Fruit fly (Drosophila melanogaster) whole organism, embryonic: ENCODE measurements around the gene dgt6.

Experiments
- Adf1 ChIP-seq: fragments of 200-800 bp; sonication (Bioruptor generic); IDR thresholded peaks from 2 replicates; pipeline ENCODE4 v1.3.6; 2022; ENCODE audit warnings: missing biosample characterization, missing genetic modification characterization
- Bdp1 ChIP-seq: fragments of 200-800 bp; sonication (Bioruptor generic); optimal IDR thresholded peaks from 3 replicates; lab custom pipeline; 2016; ENCODE audit warnings: missing biosample characterization, missing genetic modification characterization
- Blimp-1 ChIP-seq: fragments of 200-800 bp; sonication (Bioruptor generic); optimal IDR thresholded peaks from 3 replicates; lab custom pipeline; 2018; ENCODE audit warnings: missing biosample characterization, missing genetic modification characterization, mild to moderate bottlenecking, moderate library complexity, missing genetic modification reagents
- CG12155 ChIP-seq: fragments of 200-800 bp; sonication (Bioruptor generic); optimal IDR thresholded peaks from 3 replicates; lab custom pipeline; 2016; ENCODE audit warnings: missing biosample characterization, missing genetic modification characterization
- CG12659 ChIP-seq: fragments of 200-800 bp; sonication (Bioruptor generic); optimal IDR thresholded peaks from 3 replicates; lab custom pipeline; 2017; ENCODE audit warnings: mild to moderate bottlenecking, missing biosample characterization, missing genetic modification reagents, missing genetic modification characterization
- CG13123 ChIP-seq: fragments of 200-800 bp; sonication (Bioruptor generic); optimal IDR thresholded peaks from 2 replicates; lab custom pipeline; 2016; ENCODE audit warnings: missing biosample characterization, missing genetic modification characterization
- CG14441 ChIP-seq: fragments of 200-800 bp; sonication (Bioruptor generic); IDR thresholded peaks from 2 replicates; pipeline ENCODE4 v1.3.6; 2022; ENCODE audit warnings: missing biosample characterization, missing genetic modification characterization
- CG1647 ChIP-seq: fragments of 200-800 bp; sonication (Bioruptor generic); optimal IDR thresholded peaks from 3 replicates; lab custom pipeline; 2016; ENCODE audit warnings: missing biosample characterization, missing genetic modification characterization
- CG17612 ChIP-seq: fragments of 200-800 bp; sonication (Bioruptor generic); IDR thresholded peaks from 2 replicates; pipeline ENCODE4 v1.3.6; 2022; ENCODE audit warnings: missing biosample characterization, missing genetic modification characterization
- CG31388 ChIP-seq: fragments of 200-800 bp; sonication (Bioruptor generic); optimal IDR thresholded peaks from 2 replicates; lab custom pipeline; 2016; ENCODE audit warnings: missing biosample characterization, missing genetic modification characterization
- CG34422 ChIP-seq: fragments of 200-800 bp; sonication (Bioruptor generic); IDR thresholded peaks from 3 replicates; pipeline ENCODE4 v1.3.6; 2022; ENCODE audit warnings: missing biosample characterization, missing genetic modification characterization
- CG4282 ChIP-seq: fragments of 200-800 bp; sonication (Bioruptor generic); optimal IDR thresholded peaks from 2 replicates; lab custom pipeline; 2016; ENCODE audit warnings: missing biosample characterization, missing genetic modification characterization
- CG4617 ChIP-seq: fragments of 200-800 bp; sonication (Bioruptor generic); optimal IDR thresholded peaks from 3 replicates; lab custom pipeline; 2016; ENCODE audit warnings: missing biosample characterization, missing genetic modification characterization, borderline replicate concordance
- CG4707 ChIP-seq: fragments of 200-800 bp; sonication (Bioruptor generic); optimal IDR thresholded peaks from 2 replicates; lab custom pipeline; 2018; ENCODE audit warnings: missing biosample characterization, mild to moderate bottlenecking, missing genetic modification characterization, moderate library complexity
- CG4854 ChIP-seq: fragments of 200-800 bp; sonication (Bioruptor generic); optimal IDR thresholded peaks from 2 replicates; lab custom pipeline; 2016; ENCODE audit warnings: missing biosample characterization, missing genetic modification characterization, inconsistent platforms
- CG7987 ChIP-seq: fragments of 200-800 bp; sonication (Bioruptor generic); optimal IDR thresholded peaks from 2 replicates; lab custom pipeline; 2018; ENCODE audit warnings: missing biosample characterization, mild to moderate bottlenecking, missing genetic modification characterization, moderate library complexity
- CG8290 ChIP-seq, 3 experiments: fragments of 200-800 bp; sonication (Bioruptor generic); optimal IDR thresholded peaks; 2 replicates each; lab custom pipeline; 2016 to 2019; ENCODE audit warnings: missing biosample characterization in 3 of 3, missing genetic modification characterization in 3 of 3, mild to moderate bottlenecking in 2 of 3, moderate library complexity in 1 of 3
- CG8388 ChIP-seq: fragments of 200-800 bp; sonication (Bioruptor generic); optimal IDR thresholded peaks from 2 replicates; lab custom pipeline; 2019; ENCODE audit warnings: missing biosample characterization, mild to moderate bottlenecking, missing genetic modification characterization, moderate library complexity
- CG9817 ChIP-seq: fragments of 200-800 bp; sonication (Bioruptor generic); optimal IDR thresholded peaks from 2 replicates; lab custom pipeline; 2018; ENCODE audit warnings: missing biosample characterization, mild to moderate bottlenecking, missing genetic modification characterization, moderate library complexity
- CkIIα-i1 ChIP-seq: fragments of 200-800 bp; sonication (Bioruptor generic); IDR thresholded peaks from 2 replicates; pipeline ENCODE4 v1.3.6; 2022; ENCODE audit warnings: missing biosample characterization, missing genetic modification characterization
- CrebB ChIP-seq: fragments of 200-800 bp; sonication (Bioruptor generic); optimal IDR thresholded peaks from 3 replicates; lab custom pipeline; 2018; ENCODE audit warnings: missing biosample characterization, mild to moderate bottlenecking, missing genetic modification characterization
- H15 ChIP-seq: fragments of 200-800 bp; sonication (Bioruptor generic); IDR thresholded peaks from 3 replicates; pipeline ENCODE4 v1.3.6; 2022; ENCODE audit warnings: missing biosample characterization, missing genetic modification characterization
- H2.0 ChIP-seq: fragments of 200-800 bp; sonication (Bioruptor generic); IDR thresholded peaks from 2 replicates; pipeline ENCODE4 v1.3.6; 2022; ENCODE audit warnings: missing biosample characterization, missing genetic modification characterization
- Hey ChIP-seq: fragments of 200-800 bp; sonication (Bioruptor generic); optimal IDR thresholded peaks from 3 replicates; lab custom pipeline; 2018; ENCODE audit warnings: missing biosample characterization, mild to moderate bottlenecking, missing genetic modification characterization
- Hr39 ChIP-seq: fragments of >200 bp; optimal IDR thresholded peaks from 2 replicates; lab custom pipeline; 2017
- Hsf ChIP-seq: fragments of 200-800 bp; sonication (Bioruptor generic); optimal IDR thresholded peaks from 3 replicates; lab custom pipeline; 2016; ENCODE audit warnings: missing biosample characterization, missing genetic modification characterization
- Jarid2 ChIP-seq: fragments of 200-800 bp; sonication (Bioruptor generic); optimal IDR thresholded peaks from 3 replicates; lab custom pipeline; 2017; ENCODE audit warnings: mild to moderate bottlenecking, missing biosample characterization, missing genetic modification reagents, missing genetic modification characterization
- Lim3 ChIP-seq: fragments of 200-800 bp; sonication (Bioruptor generic); IDR thresholded peaks from 2 replicates; pipeline ENCODE4 v1.3.6; 2022; ENCODE audit warnings: missing biosample characterization, missing genetic modification characterization
- Myb ChIP-seq: fragments of 200-800 bp; sonication (Bioruptor generic); optimal IDR thresholded peaks from 2 replicates; lab custom pipeline; 2016; ENCODE audit warnings: missing biosample characterization, missing genetic modification characterization
- Neu2 ChIP-seq: fragments of 200-800 bp; sonication (Bioruptor generic); optimal IDR thresholded peaks from 3 replicates; lab custom pipeline; 2016; ENCODE audit warnings: missing biosample characterization, missing genetic modification characterization, borderline replicate concordance
- Nf-YA ChIP-seq: fragments of 200-800 bp; sonication (Bioruptor generic); IDR thresholded peaks from 2 replicates; pipeline ENCODE4 v1.3.6; 2022; ENCODE audit warnings: missing biosample characterization, missing genetic modification characterization
- Sox102F ChIP-seq: fragments of 200-800 bp; sonication (Bioruptor generic); optimal IDR thresholded peaks from 2 replicates; lab custom pipeline; 2018; ENCODE audit warnings: missing biosample characterization, mild to moderate bottlenecking, missing genetic modification characterization, moderate library complexity
- Trl ChIP-seq, 3 experiments: fragments of >200 bp in 2 of 3; fragments of 200-800 bp in 1 of 3; sonication (Bioruptor generic) in 1 of 3; optimal IDR thresholded peaks; 2 replicates in 1 of 3; 3 replicates in 2 of 3; lab custom pipeline; 2016 to 2017; ENCODE audit warnings: missing biosample characterization in 1 of 3, missing genetic modification characterization in 1 of 3
- aop ChIP-seq: fragments of 200-800 bp; sonication (Bioruptor generic); IDR thresholded peaks from 2 replicates; pipeline ENCODE4 v1.3.6; 2022; ENCODE audit warnings: missing biosample characterization, missing genetic modification characterization
- ase ChIP-seq: fragments of 200-800 bp; sonication (Bioruptor generic); IDR thresholded peaks from 3 replicates; pipeline ENCODE4 v1.3.6; 2022; ENCODE audit warnings: missing biosample characterization, missing genetic modification characterization
- btn ChIP-seq: fragments of 200-800 bp; sonication (Bioruptor generic); optimal IDR thresholded peaks from 2 replicates; lab custom pipeline; 2016; ENCODE audit warnings: missing biosample characterization, missing genetic modification characterization
- crc ChIP-seq: fragments of 200-800 bp; sonication (Bioruptor generic); optimal IDR thresholded peaks from 2 replicates; lab custom pipeline; 2016; ENCODE audit warnings: missing biosample characterization, missing genetic modification characterization
- fd3F ChIP-seq: fragments of 200-800 bp; sonication (Bioruptor generic); optimal IDR thresholded peaks from 2 replicates; lab custom pipeline; 2018; ENCODE audit warnings: missing biosample characterization, mild to moderate bottlenecking, missing genetic modification characterization, moderate library complexity
- gcm ChIP-seq: fragments of 200-800 bp; sonication (Bioruptor generic); optimal IDR thresholded peaks from 2 replicates; lab custom pipeline; 2019; ENCODE audit warnings: missing biosample characterization, mild to moderate bottlenecking, missing genetic modification characterization, moderate library complexity
- gro ChIP-seq: fragments of 200-800 bp; sonication (Bioruptor generic); optimal IDR thresholded peaks from 2 replicates; lab custom pipeline; 2016; ENCODE audit warnings: missing biosample characterization, missing genetic modification characterization
- lbe ChIP-seq: fragments of 200-800 bp; sonication (Bioruptor generic); optimal IDR thresholded peaks from 2 replicates; lab custom pipeline; 2016; ENCODE audit warnings: missing biosample characterization, mild to moderate bottlenecking, missing genetic modification characterization
- nom ChIP-seq: fragments of 200-800 bp; sonication (Bioruptor generic); optimal IDR thresholded peaks from 2 replicates; lab custom pipeline; 2017; ENCODE audit warnings: missing biosample characterization, missing genetic modification characterization, mild to moderate bottlenecking, moderate library complexity, missing genetic modification reagents
- peb ChIP-seq: fragments of 200-800 bp; sonication (Bioruptor generic); IDR thresholded peaks from 2 replicates; pipeline ENCODE4 v1.3.6; 2022; ENCODE audit warnings: missing biosample characterization, missing genetic modification characterization
- prd ChIP-seq, 3 experiments: fragments of >200 bp in 2 of 3; fragments of 200-800 bp in 1 of 3; sonication (Bioruptor generic) in 1 of 3; optimal IDR thresholded peaks in 2 of 3; IDR thresholded peaks in 1 of 3; 2 replicates in 2 of 3; 3 replicates in 1 of 3; pipeline versions ENCODE4 v1.3.6 to Lab custom; 2017 to 2022; ENCODE audit warnings: missing biosample characterization in 1 of 3, missing genetic modification characterization in 1 of 3
- psq ChIP-seq: fragments of 200-800 bp; sonication (Bioruptor generic); optimal IDR thresholded peaks from 2 replicates; lab custom pipeline; 2017; ENCODE audit warnings: missing biosample characterization, missing genetic modification characterization
- ro ChIP-seq: fragments of 200-800 bp; sonication (Bioruptor generic); IDR thresholded peaks from 2 replicates; pipeline ENCODE4 v1.3.6; 2022; ENCODE audit warnings: missing biosample characterization, missing genetic modification characterization
- schlank ChIP-seq: fragments of 200-800 bp; sonication (Bioruptor generic); optimal IDR thresholded peaks from 2 replicates; lab custom pipeline; 2018; ENCODE audit warnings: missing biosample characterization, mild to moderate bottlenecking, missing genetic modification characterization
- shn ChIP-seq: fragments of 200-800 bp; sonication (Bioruptor generic); optimal IDR thresholded peaks from 3 replicates; lab custom pipeline; 2016; ENCODE audit warnings: missing biosample characterization, missing genetic modification characterization
- ssp ChIP-seq: fragments of 200-800 bp; sonication (Bioruptor generic); IDR thresholded peaks from 2 replicates; pipeline ENCODE4 v1.3.6; 2022; ENCODE audit warnings: missing biosample characterization, missing genetic modification characterization
- zen2 ChIP-seq: fragments of 200-800 bp; sonication (Bioruptor generic); IDR thresholded peaks from 3 replicates; pipeline ENCODE4 v1.3.6; 2022; ENCODE audit warnings: missing biosample characterization, missing genetic modification characterization; ENCODE audit not compliant: partially characterized antibody

The dgt6 gene

dm6 chr3R:29148072-29148471 is 17.3 kb upstream of the dgt6 start, which contains the start of the genes CG11882 and Pglym78 (continued):
- no peak for TF ChIP-seq Lim3
- no peak for TF ChIP-seq Blimp-1 (GFP tag; lab: Kevin White, UChicago)
- no peak for TF ChIP-seq btn (GFP tag; lab: Kevin White, UChicago)
- peak; percentile 89 for TF ChIP-seq CG12659
- TF ChIP-seq CG12155: peak; percentile 57
- TF ChIP-seq CG4617: peak; percentile 73
- TF ChIP-seq Hr39 (lab: Kevin White, UChicago): no peak
- TF ChIP-seq gcm (GFP tag; lab: Kevin White, UChicago): peak; percentile 9
- no peak for TF ChIP-seq Nf-YA
- TF ChIP-seq Jarid2 (GFP tag; lab: Kevin White, UChicago): no peak
- no peak for TF ChIP-seq CG13123 (GFP tag; lab: Kevin White, UChicago)
- TF ChIP-seq CG9817 (tag; lab: Kevin White, UChicago): peak; percentile 20
- no peak for TF ChIP-seq CG4854 (GFP tag; lab: Kevin White, UChicago)
- TF ChIP-seq CG4707 (GFP tag; lab: Kevin White, UChicago): no peak
- TF ChIP-seq Bdp1 (GFP tag; lab: Kevin White, UChicago): peak; percentile 20
- peak; percentile 16 for TF ChIP-seq shn
- TF ChIP-seq schlank (tag; lab: Kevin White, UChicago): no peak
- TF ChIP-seq Trl (optimal IDR thresholded peaks at IDR 0.05; lab: Kevin White, UChicago): no peak
- TF ChIP-seq Trl (GFP tag; optimal IDR thresholded peaks at IDR 0.05; lab: Kevin White, UChicago): peak; percentile 64
- TF ChIP-seq psq: no peak
- TF ChIP-seq fd3F (GFP tag; lab: Kevin White, UChicago): no peak
- peak; percentile 55 for TF ChIP-seq gro (GFP tag; lab: Kevin White, UChicago)
- peak; percentile 86 for TF ChIP-seq Myb
- TF ChIP-seq prd (optimal IDR thresholded peaks at IDR 0.05; lab: Kevin White, UChicago): no peak
- TF ChIP-seq prd (GFP tag; IDR thresholded peaks at IDR 0.05; lab: Robert Waterston, UW): peak; percentile 33; the same call in 1 of the 3 replicates
- TF ChIP-seq Sox102F (GFP tag; lab: Kevin White, UChicago): no peak
- TF ChIP-seq CG7987: peak; percentile 75
- TF ChIP-seq aop (GFP tag; lab: Robert Waterston, UW): no peak
- peak; percentile 53; the same call in 1 of the 3 replicates for TF ChIP-seq ase
- 0 out of 2 replicates have a peak, but pooled peaks have one; percentile 20 for TF ChIP-seq peb
- TF ChIP-seq Adf1 (GFP tag; lab: Robert Waterston, UW): peak; percentile 65; the same call in 1 of the 2 replicates
- TF ChIP-seq CG14441 (GFP tag; lab: Robert Waterston, UW): no peak
- no peak for TF ChIP-seq crc (GFP tag; lab: Kevin White, UChicago)
- TF ChIP-seq lbe (GFP tag; lab: Kevin White, UChicago): no peak
- peak; percentile 34; the same call in 1 of the 3 replicates for TF ChIP-seq zen2
- TF ChIP-seq CG8388 (GFP tag; lab: Kevin White, UChicago): no peak
- TF ChIP-seq CrebB (tag; lab: Kevin White, UChicago): peak; percentile 67
- no peak for TF ChIP-seq CkIIα-i1 (GFP tag; lab: Robert Waterston, UW)
- peak; percentile 69; the same call in 1 of the 3 replicates for TF ChIP-seq CG34422 (GFP tag; lab: Robert Waterston, UW)
- no peak for TF ChIP-seq H15 (GFP tag; lab: Robert Waterston, UW)
- no peak for TF ChIP-seq ro (GFP tag; lab: Robert Waterston, UW)
- TF ChIP-seq CG8290 (GFP tag; optimal IDR thresholded peaks at IDR 0.05; lab: Kevin White, UChicago): no peak
- no peak for TF ChIP-seq CG8290 (tag; optimal IDR thresholded peaks at IDR 0.05; lab: Kevin White, UChicago)
- no peak for TF ChIP-seq CG31388 (GFP tag; lab: Kevin White, UChicago)
- no peak for TF ChIP-seq CG17612 (GFP tag; lab: Robert Waterston, UW)
- TF ChIP-seq CG4282 (GFP tag; lab: Kevin White, UChicago): peak; percentile 47
- peak; percentile 36 for TF ChIP-seq CG1647 (GFP tag; lab: Kevin White, UChicago)
- TF ChIP-seq Hey (tag; lab: Kevin White, UChicago): no peak
- TF ChIP-seq nom: peak; percentile 51
- TF ChIP-seq ssp (GFP tag; lab: Robert Waterston, UW): peak; percentile 35; the same call in 1 of the 2 replicates
- TF ChIP-seq Hsf (GFP tag; lab: Kevin White, UChicago): peak; percentile 35
- no peak for TF ChIP-seq Neu2 (GFP tag; lab: Kevin White, UChicago)
- 0 out of 2 replicates have a peak, but pooled peaks have one; percentile 22 for TF ChIP-seq H2.0 (GFP tag; lab: Robert Waterston, UW)
